Fruit fly (Drosophila melanogaster) whole organism, embryonic: ENCODE data around the gene Mocs2A.

Source experiments
- B-H1 ChIP-seq: fragments of 200-800 bp; sonication (Bioruptor generic); IDR thresholded peaks from 3 replicates; pipeline ENCODE4 v1.3.6; 2022; ENCODE audit warnings: missing biosample characterization, missing genetic modification characterization
- B-H2 ChIP-seq: fragments of 200-800 bp; sonication (Bioruptor generic); optimal IDR thresholded peaks from 2 replicates; lab custom pipeline; 2018; ENCODE audit warnings: missing biosample characterization, mild to moderate bottlenecking, missing genetic modification characterization
- CG10565 ChIP-seq: fragments of 200-800 bp; sonication (Bioruptor generic); optimal IDR thresholded peaks from 3 replicates; lab custom pipeline; 2016; ENCODE audit warnings: missing biosample characterization, mild to moderate bottlenecking, missing genetic modification characterization
- CG11093 ChIP-seq: fragments of 200-800 bp; sonication (Bioruptor generic); IDR thresholded peaks from 3 replicates; pipeline ENCODE4 v1.3.6; 2022; ENCODE audit warnings: missing biosample characterization, missing genetic modification characterization
- CG11398 ChIP-seq: fragments of 200-800 bp; sonication (Bioruptor generic); optimal IDR thresholded peaks from 2 replicates; lab custom pipeline; 2016; ENCODE audit warnings: missing biosample characterization, missing genetic modification characterization
- CG11695 ChIP-seq: fragments of 200-800 bp; sonication (Bioruptor generic); IDR thresholded peaks from 3 replicates; pipeline ENCODE4 v1.3.6; 2022; ENCODE audit warnings: missing biosample characterization, missing genetic modification characterization
- CG12071 ChIP-seq: fragments of 200-800 bp; sonication (Bioruptor generic); optimal IDR thresholded peaks from 3 replicates; lab custom pipeline; 2018; ENCODE audit warnings: missing biosample characterization, mild to moderate bottlenecking, missing genetic modification characterization
- CG12155 ChIP-seq: fragments of 200-800 bp; sonication (Bioruptor generic); optimal IDR thresholded peaks from 3 replicates; lab custom pipeline; 2016; ENCODE audit warnings: missing biosample characterization, missing genetic modification characterization
- CG12219 ChIP-seq: fragments of 200-800 bp; sonication (Bioruptor generic); optimal IDR thresholded peaks from 3 replicates; lab custom pipeline; 2018; ENCODE audit warnings: missing biosample characterization, mild to moderate bottlenecking, missing genetic modification characterization
- CG12769 ChIP-seq: fragments of 200-800 bp; sonication (Bioruptor generic); optimal IDR thresholded peaks from 2 replicates; lab custom pipeline; 2019; ENCODE audit warnings: missing biosample characterization, mild to moderate bottlenecking, missing genetic modification characterization, moderate library complexity
- CG13624 ChIP-seq: fragments of 200-800 bp; sonication (Bioruptor generic); optimal IDR thresholded peaks from 2 replicates; lab custom pipeline; 2016; ENCODE audit warnings: missing biosample characterization, missing genetic modification characterization
- CG14667 ChIP-seq: fragments of 200-800 bp; sonication (Bioruptor generic); IDR thresholded peaks from 2 replicates; pipeline ENCODE4 v1.3.6; 2022; ENCODE audit warnings: missing biosample characterization, missing genetic modification characterization
- CG1602 ChIP-seq: fragments of 200-800 bp; sonication (Bioruptor generic); optimal IDR thresholded peaks from 3 replicates; lab custom pipeline; 2016; ENCODE audit warnings: missing biosample characterization, missing genetic modification characterization
- CG1647 ChIP-seq: fragments of 200-800 bp; sonication (Bioruptor generic); optimal IDR thresholded peaks from 3 replicates; lab custom pipeline; 2016; ENCODE audit warnings: missing biosample characterization, missing genetic modification characterization
- CG16863 ChIP-seq: fragments of 200-800 bp; sonication (Bioruptor generic); optimal IDR thresholded peaks from 3 replicates; lab custom pipeline; 2016; ENCODE audit warnings: missing biosample characterization, missing genetic modification characterization
- CG17829 ChIP-seq: fragments of 200-800 bp; optimal IDR thresholded peaks from 2 replicates; lab custom pipeline; 2019; ENCODE audit warnings: missing biosample characterization, mild to moderate bottlenecking, missing genetic modification characterization, moderate library complexity
- CG18011 ChIP-seq: fragments of 200-800 bp; sonication (Bioruptor generic); optimal IDR thresholded peaks from 2 replicates; lab custom pipeline; 2017; ENCODE audit warnings: missing biosample characterization, missing genetic modification characterization, mild to moderate bottlenecking, moderate library complexity, missing genotype
- CG2129 ChIP-seq: fragments of 200-800 bp; sonication (Bioruptor generic); IDR thresholded peaks from 2 replicates; pipeline ENCODE4 v1.3.6; 2022; ENCODE audit warnings: missing biosample characterization, missing genetic modification characterization; ENCODE audit not compliant: partially characterized antibody
- CG2712 ChIP-seq: fragments of 200-800 bp; optimal IDR thresholded peaks from 3 replicates; lab custom pipeline; 2019; ENCODE audit warnings: missing biosample characterization, mild to moderate bottlenecking, missing genetic modification characterization, moderate library complexity
- CG30431 ChIP-seq: fragments of 200-800 bp; sonication (Bioruptor generic); optimal IDR thresholded peaks from 2 replicates; lab custom pipeline; 2017; ENCODE audit warnings: missing biosample characterization, missing genetic modification characterization
- CG3065 ChIP-seq: fragments of 200-800 bp; sonication (Bioruptor generic); optimal IDR thresholded peaks from 2 replicates; lab custom pipeline; 2016; ENCODE audit warnings: missing biosample characterization, missing genetic modification characterization
- CG31388 ChIP-seq: fragments of 200-800 bp; sonication (Bioruptor generic); optimal IDR thresholded peaks from 2 replicates; lab custom pipeline; 2016; ENCODE audit warnings: missing biosample characterization, missing genetic modification characterization
- CG3281 ChIP-seq: fragments of 200-800 bp; sonication (Bioruptor generic); optimal IDR thresholded peaks from 3 replicates; lab custom pipeline; 2017; ENCODE audit warnings: missing biosample characterization, mild to moderate bottlenecking, missing genetic modification characterization
- CG34224 ChIP-seq: fragments of 200-800 bp; sonication (Bioruptor generic); IDR thresholded peaks from 3 replicates; pipeline ENCODE4 v1.3.6; 2022; ENCODE audit warnings: missing biosample characterization, missing genetic modification characterization; ENCODE audit not compliant: partially characterized antibody
- CG5180 ChIP-seq: fragments of 200-800 bp; sonication (Bioruptor generic); optimal IDR thresholded peaks from 3 replicates; lab custom pipeline; 2017; ENCODE audit warnings: missing biosample characterization, missing genetic modification characterization, mild to moderate bottlenecking, moderate library complexity, missing genetic modification reagents
- CG6175 ChIP-seq: fragments of 200-800 bp; sonication (Bioruptor generic); IDR thresholded peaks from 3 replicates; pipeline ENCODE4 v1.3.6; 2022; ENCODE audit warnings: missing biosample characterization, missing genetic modification characterization
- CG7928 ChIP-seq: fragments of 200-800 bp; sonication (Bioruptor generic); optimal IDR thresholded peaks from 2 replicates; lab custom pipeline; 2017; ENCODE audit warnings: missing biosample characterization, mild to moderate bottlenecking, missing genetic modification characterization
- CG8924 ChIP-seq: fragments of 200-800 bp; optimal IDR thresholded peaks from 3 replicates; lab custom pipeline; 2019; ENCODE audit warnings: missing biosample characterization, mild to moderate bottlenecking, missing genetic modification characterization, moderate library complexity
- CG9817 ChIP-seq: fragments of 200-800 bp; sonication (Bioruptor generic); optimal IDR thresholded peaks from 2 replicates; lab custom pipeline; 2018; ENCODE audit warnings: missing biosample characterization, mild to moderate bottlenecking, missing genetic modification characterization, moderate library complexity
- CHES-1-like ChIP-seq: fragments of 200-800 bp; sonication (Bioruptor generic); optimal IDR thresholded peaks from 2 replicates; lab custom pipeline; 2016; ENCODE audit warnings: missing biosample characterization, missing genetic modification characterization
- D19A ChIP-seq: fragments of 200-800 bp; optimal IDR thresholded peaks from 3 replicates; lab custom pipeline; 2019; ENCODE audit warnings: missing biosample characterization, mild to moderate bottlenecking, missing genetic modification characterization, moderate library complexity
- E2f1 ChIP-seq: fragments of 200-800 bp; sonication (Bioruptor generic); IDR thresholded peaks from 2 replicates; pipeline ENCODE4 v1.3.6; 2022; ENCODE audit warnings: missing biosample characterization, missing genetic modification characterization
- Elba2 ChIP-seq: fragments of 200-800 bp; sonication (Bioruptor generic); optimal IDR thresholded peaks from 3 replicates; lab custom pipeline; 2016; ENCODE audit warnings: missing biosample characterization, missing genetic modification characterization
- Ets65A ChIP-seq: fragments of 200-800 bp; sonication (Bioruptor generic); peaks from one replicate; lab custom pipeline; 2016; ENCODE audit warnings: missing biosample characterization, missing genetic modification characterization
- Fer3 ChIP-seq: fragments of 200-800 bp; sonication (Bioruptor generic); optimal IDR thresholded peaks from 2 replicates; lab custom pipeline; 2018; ENCODE audit warnings: missing biosample characterization, mild to moderate bottlenecking, missing genetic modification characterization, moderate library complexity
- Gug ChIP-seq: fragments of 200-800 bp; sonication (Bioruptor generic); IDR thresholded peaks from 4 replicates; pipeline ENCODE4 v1.3.6; 2022; ENCODE audit warnings: missing biosample characterization, missing genetic modification characterization
- HLH54F ChIP-seq: fragments of 200-800 bp; sonication (Bioruptor generic); optimal IDR thresholded peaks from 3 replicates; lab custom pipeline; 2016; ENCODE audit warnings: missing biosample characterization, missing genetic modification characterization
- Hr39 ChIP-seq: fragments of >200 bp; optimal IDR thresholded peaks from 2 replicates; lab custom pipeline; 2017
- Trl ChIP-seq, 3 experiments: fragments of >200 bp in 2 of 3; fragments of 200-800 bp in 1 of 3; sonication (Bioruptor generic) in 1 of 3; optimal IDR thresholded peaks; 2 replicates in 1 of 3; 3 replicates in 2 of 3; lab custom pipeline; 2016 to 2017; ENCODE audit warnings: missing biosample characterization in 1 of 3, missing genetic modification characterization in 1 of 3
- Vsx1 ChIP-seq: fragments of 200-800 bp; sonication (Bioruptor generic); optimal IDR thresholded peaks from 2 replicates; lab custom pipeline; 2017; ENCODE audit warnings: missing biosample characterization, mild to moderate bottlenecking, missing genetic modification characterization, missing genetic modification reagents
- ara ChIP-seq: fragments of 200-800 bp; sonication (Bioruptor generic); IDR thresholded peaks from 2 replicates; pipeline ENCODE4 v1.3.6; 2022; ENCODE audit warnings: missing biosample characterization, missing genetic modification characterization
- bcd ChIP-seq: fragments of 200-800 bp; sonication (Bioruptor generic); optimal IDR thresholded peaks from 2 replicates; lab custom pipeline; 2017; ENCODE audit warnings: missing biosample characterization, mild to moderate bottlenecking, missing genetic modification characterization
- ems ChIP-seq: fragments of 200-800 bp; sonication (Bioruptor generic); optimal IDR thresholded peaks from 3 replicates; lab custom pipeline; 2016; ENCODE audit warnings: missing biosample characterization, missing genetic modification characterization
- inv ChIP-seq: fragments of 200-800 bp; sonication (Bioruptor generic); IDR thresholded peaks from 2 replicates; pipeline ENCODE4 v1.3.6; 2022; ENCODE audit warnings: missing biosample characterization, missing genetic modification characterization; ENCODE audit not compliant: partially characterized antibody
- jing ChIP-seq: fragments of 200-800 bp; sonication (Bioruptor generic); optimal IDR thresholded peaks from 2 replicates; lab custom pipeline; 2018; ENCODE audit warnings: missing biosample characterization, mild to moderate bottlenecking, missing genetic modification characterization
- kni ChIP-seq: fragments of 200-800 bp; sonication (Bioruptor generic); optimal IDR thresholded peaks from 3 replicates; lab custom pipeline; 2017; ENCODE audit warnings: mild to moderate bottlenecking, missing biosample characterization, missing genetic modification reagents, missing genetic modification characterization
- mam ChIP-seq: fragments of 200-800 bp; sonication (Bioruptor generic); optimal IDR thresholded peaks from 3 replicates; lab custom pipeline; 2016; ENCODE audit warnings: missing biosample characterization, missing genetic modification characterization
- nerfin-1 ChIP-seq: fragments of 200-800 bp; sonication (Bioruptor generic); optimal IDR thresholded peaks from 3 replicates; lab custom pipeline; 2019; ENCODE audit warnings: missing biosample characterization, mild to moderate bottlenecking, missing genetic modification characterization, moderate library complexity
- ro ChIP-seq: fragments of 200-800 bp; sonication (Bioruptor generic); IDR thresholded peaks from 2 replicates; pipeline ENCODE4 v1.3.6; 2022; ENCODE audit warnings: missing biosample characterization, missing genetic modification characterization
- run ChIP-seq: fragments of 200-800 bp; sonication (Bioruptor generic); optimal IDR thresholded peaks from 3 replicates; lab custom pipeline; 2018; ENCODE audit warnings: missing biosample characterization, mild to moderate bottlenecking, missing genetic modification characterization
- slbo ChIP-seq: fragments of 200-800 bp; sonication (Bioruptor generic); IDR thresholded peaks from 2 replicates; pipeline ENCODE4 v1.3.6; 2022; ENCODE audit warnings: missing biosample characterization, missing genetic modification characterization
- so ChIP-seq: fragments of 200-800 bp; sonication (Bioruptor generic); IDR thresholded peaks from 3 replicates; pipeline ENCODE4 v1.3.6; 2022; ENCODE audit warnings: missing biosample characterization, missing genetic modification characterization

Gene Mocs2A

DNA sequence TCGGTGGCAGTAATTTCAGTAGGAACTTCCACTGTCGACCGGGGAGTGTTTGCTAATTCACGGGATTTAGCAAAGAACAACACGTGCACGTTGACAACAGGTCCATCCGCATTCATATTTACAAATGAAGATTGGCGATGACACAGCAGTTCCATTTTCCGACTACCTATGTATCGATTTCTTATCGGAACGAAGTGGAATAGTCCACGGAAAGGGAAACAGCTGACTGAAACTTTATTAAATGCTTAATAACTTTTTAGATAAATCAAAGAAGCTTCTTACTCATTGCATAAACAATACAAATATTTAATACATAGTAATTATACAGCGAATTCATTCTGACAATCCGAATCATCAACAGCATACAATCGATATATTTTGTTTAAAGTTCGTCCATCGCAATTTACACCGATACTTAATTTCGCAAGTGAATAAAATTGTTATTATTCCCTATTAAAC, at the start of gene Mocs2A, which contains the start of the genes Mocs2B and Clbn (continued):
- TF ChIP-seq Fer3 (tag; lab: Kevin White, UChicago), result no peak
- no peak for TF ChIP-seq Vsx1 (GFP tag; lab: Kevin White, UChicago)
- no peak for TF ChIP-seq CG1602
- TF ChIP-seq CG10565 (GFP tag; lab: Kevin White, UChicago), result no peak
- TF ChIP-seq Trl (optimal IDR thresholded peaks at IDR 0.05; lab: Kevin White, UChicago), result no peak
- no peak for TF ChIP-seq Trl (GFP tag; optimal IDR thresholded peaks at IDR 0.05; lab: Kevin White, UChicago)
- no peak for TF ChIP-seq CG7928 (GFP tag; lab: Kevin White, UChicago)
- TF ChIP-seq E2f1 (GFP tag; lab: Robert Waterston, UW), result no peak
- no peak for TF ChIP-seq CG14667
- TF ChIP-seq kni (GFP tag; lab: Kevin White, UChicago), result no peak
- no peak for TF ChIP-seq Ets65A
- no peak for TF ChIP-seq CG9817 (tag; lab: Kevin White, UChicago)
- no peak for TF ChIP-seq CG8924 (tag; lab: Kevin White, UChicago)
- TF ChIP-seq CG13624 (GFP tag; lab: Kevin White, UChicago), result no peak
- no peak for TF ChIP-seq CG11093 (GFP tag; lab: Robert Waterston, UW)
- TF ChIP-seq CG6175 (GFP tag; lab: Robert Waterston, UW), result no peak
- TF ChIP-seq Hr39, result no peak
- peak; percentile 73 for TF ChIP-seq inv
- no peak for TF ChIP-seq slbo (GFP tag; lab: Robert Waterston, UW)
- TF ChIP-seq CG12769 (tag; lab: Kevin White, UChicago), result no peak
- peak; percentile 75 for TF ChIP-seq CG2129 (GFP tag; lab: Robert Waterston, UW)
- no peak for TF ChIP-seq B-H1 (GFP tag; lab: Robert Waterston, UW)
- no peak for TF ChIP-seq B-H2 (GFP tag; lab: Kevin White, UChicago)
- TF ChIP-seq CG12071, result no peak
- no peak for TF ChIP-seq CHES-1-like
- TF ChIP-seq CG18011 (GFP tag; lab: Kevin White, UChicago), result no peak
- no peak for TF ChIP-seq CG12155 (GFP tag; lab: Kevin White, UChicago)
- no peak for TF ChIP-seq CG30431
- TF ChIP-seq CG12219 (GFP tag; lab: Kevin White, UChicago), result no peak
- TF ChIP-seq CG5180 (GFP tag; lab: Kevin White, UChicago), result no peak
- TF ChIP-seq CG31388 (GFP tag; lab: Kevin White, UChicago), result no peak
- TF ChIP-seq mam (GFP tag; lab: Kevin White, UChicago), result no peak
- no peak for TF ChIP-seq CG2712 (tag; lab: Kevin White, UChicago)
- TF ChIP-seq CG17829 (tag; lab: Kevin White, UChicago), result peak; percentile 12
- no peak for TF ChIP-seq jing
- TF ChIP-seq bcd, result no peak
- TF ChIP-seq so, result no peak
- TF ChIP-seq HLH54F (GFP tag; lab: Kevin White, UChicago), result no peak
- no peak for TF ChIP-seq CG11695 (GFP tag; lab: Robert Waterston, UW)
- TF ChIP-seq ems (GFP tag; lab: Kevin White, UChicago), result no peak
- no peak for TF ChIP-seq CG3281
- no peak for TF ChIP-seq Gug (GFP tag; lab: Robert Waterston, UW)
- TF ChIP-seq ara, result no peak
- TF ChIP-seq D19A (tag; lab: Kevin White, UChicago), result no peak
- TF ChIP-seq nerfin-1 (tag; lab: Kevin White, UChicago), result peak; percentile 6
- no peak for TF ChIP-seq run
- no peak for TF ChIP-seq Elba2 (GFP tag; lab: Kevin White, UChicago)
- no peak for TF ChIP-seq CG3065 (GFP tag; lab: Kevin White, UChicago)
- no peak for TF ChIP-seq CG1647 (GFP tag; lab: Kevin White, UChicago)
- TF ChIP-seq CG11398 (GFP tag; lab: Kevin White, UChicago), result no peak
- peak; percentile 77 for TF ChIP-seq CG34224 (GFP tag; lab: Robert Waterston, UW)
- no peak for TF ChIP-seq CG16863 (GFP tag; lab: Kevin White, UChicago)
- TF ChIP-seq ro (GFP tag; lab: Robert Waterston, UW), result no peak
